Worm (Caenorhabditis elegans): Measurements from ENCODE around the gene hsp-17.

DNA sequence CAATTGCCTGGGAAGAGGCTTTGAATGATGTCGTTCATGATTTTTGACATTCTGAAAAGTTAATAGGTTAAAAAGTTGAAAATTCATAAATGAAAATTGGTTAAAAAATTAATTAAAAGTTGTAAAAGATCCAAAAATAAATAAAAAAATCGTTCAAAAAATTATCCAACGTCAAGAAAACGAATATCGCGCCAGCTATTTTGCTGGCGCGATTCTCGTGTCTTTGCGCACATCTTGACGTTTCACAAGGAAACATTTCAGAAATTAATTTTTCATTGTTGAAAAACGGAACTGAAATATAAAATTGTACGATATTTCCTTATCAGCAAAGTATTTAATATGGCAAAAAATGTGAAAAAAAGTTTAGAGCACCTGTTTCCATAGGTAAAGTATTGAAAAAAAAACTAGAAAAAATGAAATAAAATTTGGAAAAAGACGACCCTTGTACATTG, 26.6 kb downstream of the hsp-17 start, which contains the start of gene mpdu-1:
- no peak for TF ChIP-seq nhr-23 (tag; optimal IDR thresholded peaks at IDR 0.05)
- TF ChIP-seq nhr-25 (tag; optimal IDR thresholded peaks at IDR 0.05), result peak; percentile 9
- no peak for TF ChIP-seq ztf-4 (tag; optimal IDR thresholded peaks at IDR 0.05)
- TF ChIP-seq ama-1 (optimal IDR thresholded peaks at IDR 0.05), result no peak
